Fruit fly (Drosophila melanogaster): ENCODE results near the gene CG18223.

CG18223 gene

DNA sequence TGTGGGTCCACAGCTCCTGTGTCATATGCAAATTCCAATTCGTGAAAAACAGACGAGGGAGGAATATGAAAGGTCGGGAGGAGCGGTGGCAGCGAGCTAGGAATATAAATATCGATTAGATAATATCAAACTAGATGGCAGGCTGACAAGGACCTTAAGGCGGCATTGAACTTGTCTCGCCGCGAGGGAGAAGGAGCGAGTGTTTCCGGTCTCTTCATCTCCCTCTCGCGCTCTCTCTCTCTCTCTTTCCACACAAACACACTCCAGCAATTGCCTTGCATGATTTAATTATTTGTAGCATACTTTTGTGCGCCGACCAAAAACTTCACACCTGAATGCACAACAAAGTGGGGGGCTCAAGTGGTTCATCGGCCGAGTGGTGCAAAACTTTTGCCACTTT is 26.8 kb upstream of the CG18223 start (continued):
- TF ChIP-seq z (GFP tag; IDR thresholded peaks at IDR 0.05), result 0 out of 3 replicates have a peak, but pooled peaks have one; percentile 17
- no peak for TF ChIP-seq CG16779 (GFP tag; IDR thresholded peaks at IDR 0.05)
- no peak for TF ChIP-seq kah (GFP tag; optimal IDR thresholded peaks at IDR 0.05)
- no peak for TF ChIP-seq CG14050 (GFP tag; IDR thresholded peaks at IDR 0.05)
- TF ChIP-seq toy (GFP tag; IDR thresholded peaks at IDR 0.05), result no peak
- no peak for TF ChIP-seq mam (GFP tag; optimal IDR thresholded peaks at IDR 0.05)
- no peak for TF ChIP-seq CG6689 (GFP tag; IDR thresholded peaks at IDR 0.05)
- TF ChIP-seq emc (GFP tag; optimal IDR thresholded peaks at IDR 0.05), result no peak
- TF ChIP-seq CG31365 (tag; optimal IDR thresholded peaks at IDR 0.05), result no peak
- no peak for TF ChIP-seq E2f1 (GFP tag; IDR thresholded peaks at IDR 0.05)
- TF ChIP-seq Oaz (GFP tag; IDR thresholded peaks at IDR 0.05), result no peak
- no peak for TF ChIP-seq Dp (GFP tag; optimal IDR thresholded peaks at IDR 0.05)
- no peak for TF ChIP-seq odd (GFP tag; optimal IDR thresholded peaks at IDR 0.05)
- TF ChIP-seq bbx (GFP tag; IDR thresholded peaks at IDR 0.05; ENCODE audit: partially characterized antibody), result no peak
- TF ChIP-seq CG17385 (GFP tag; optimal IDR thresholded peaks at IDR 0.05), result no peak
- TF ChIP-seq CG12942 (GFP tag; optimal IDR thresholded peaks at IDR 0.05), result no peak
- no peak for TF ChIP-seq bigmax (GFP tag; optimal IDR thresholded peaks at IDR 0.05)
- TF ChIP-seq fd3F (GFP tag; optimal IDR thresholded peaks at IDR 0.05), result no peak
- no peak for TF ChIP-seq Max (GFP tag; optimal IDR thresholded peaks at IDR 0.05)
- TF ChIP-seq HLH3B (GFP tag; IDR thresholded peaks at IDR 0.05), result no peak
- no peak for TF ChIP-seq H2.0 (GFP tag; IDR thresholded peaks at IDR 0.05)
- no peak for TF ChIP-seq mld (GFP tag; IDR thresholded peaks at IDR 0.05; ENCODE audit: partially characterized antibody)
- TF ChIP-seq Rfx (GFP tag; IDR thresholded peaks at IDR 0.05), result peak; percentile 25; the same call in 1 of the 2 replicates
- no peak for TF ChIP-seq dan (GFP tag; IDR thresholded peaks at IDR 0.05)
- no peak for TF ChIP-seq CG6175 (GFP tag; IDR thresholded peaks at IDR 0.05)

DNA sequence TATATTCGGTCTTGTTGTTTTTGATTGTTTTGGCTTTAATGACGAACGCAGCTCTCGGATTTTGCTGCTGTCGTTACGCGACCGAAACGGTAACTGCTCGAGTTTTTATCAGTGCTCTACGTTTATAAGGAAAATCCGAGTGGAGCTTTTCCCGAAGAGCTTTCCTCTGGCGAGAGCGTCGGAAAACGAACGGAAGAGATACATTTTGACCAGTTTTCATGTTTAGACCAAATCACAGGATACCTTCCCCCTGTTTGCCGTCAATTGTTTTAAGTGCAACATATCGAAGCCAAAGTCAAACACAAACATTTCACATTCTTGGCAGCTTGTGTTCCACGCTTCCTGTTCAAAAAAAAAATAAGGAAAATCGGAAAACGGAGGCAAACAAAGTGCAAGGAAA is 25.8 kb upstream of the CG18223 start, which contains the start of gene CG32204:
TSS of gene CG32204 (minus strand) at position 101 of the 400 bp plus-strand sequence.
- TF ChIP-seq CG14860 (GFP tag; IDR thresholded peaks at IDR 0.05; ENCODE audit: partially characterized antibody) (no peak), CG2712 (tag; optimal IDR thresholded peaks at IDR 0.05) (no peak), Six4 (GFP tag; optimal IDR thresholded peaks at IDR 0.05) (no peak), gsb-n (tag; optimal IDR thresholded peaks at IDR 0.05) (no peak), eve (GFP tag; optimal IDR thresholded peaks at IDR 0.05) (no peak), crp (GFP tag; optimal IDR thresholded peaks at IDR 0.05) (no peak), CG30431 (GFP tag; optimal IDR thresholded peaks at IDR 0.05) (no peak), wek (GFP tag; optimal IDR thresholded peaks at IDR 0.05) (no peak), prd (optimal IDR thresholded peaks at IDR 0.05) (no peak), prd (GFP tag; IDR thresholded peaks at IDR 0.05) (no peak), chinmo (GFP tag; IDR thresholded peaks at IDR 0.05; ENCODE audit: partially characterized antibody) (0 out of 4 replicates have a peak, but pooled peaks have one; percentile 24), Hand (GFP tag; optimal IDR thresholded peaks at IDR 0.05) (no peak), CG5180 (GFP tag; optimal IDR thresholded peaks at IDR 0.05) (no peak), gem (tag; optimal IDR thresholded peaks at IDR 0.05) (no peak), Ets65A (GFP tag) (peak; percentile 82), CG4360 (GFP tag; IDR thresholded peaks at IDR 0.05) (no peak), HLH3B (GFP tag; IDR thresholded peaks at IDR 0.05) (no peak), gce (GFP tag; IDR thresholded peaks at IDR 0.05) (no peak), Deaf1 (tag; optimal IDR thresholded peaks at IDR 0.05) (peak; percentile 82), CG18764 (GFP tag; optimal IDR thresholded peaks at IDR 0.05) (no peak), CG4424 (GFP tag; optimal IDR thresholded peaks at IDR 0.05) (no peak), abd-A (tag; optimal IDR thresholded peaks at IDR 0.05) (peak; percentile 23), al (GFP tag; IDR thresholded peaks at IDR 0.05) (no peak), C15 (GFP tag; IDR thresholded peaks at IDR 0.05) (no peak), kah (GFP tag; optimal IDR thresholded peaks at IDR 0.05) (no peak), Pdp1 (GFP tag; optimal IDR thresholded peaks at IDR 0.05) (no peak), CG9215 (GFP tag; IDR thresholded peaks at IDR 0.05) (no peak), sna (GFP tag; IDR thresholded peaks at IDR 0.05; ENCODE audit: partially characterized antibody) (no peak), scrt (GFP tag; optimal IDR thresholded peaks at IDR 0.05) (peak; percentile 46)
